Fruit fly (Drosophila melanogaster): ENCODE data around the gene COX8.

The COX8 gene

dm6 chr3L:21568848-21569372, 29.7 kb upstream of the COX8 start, which contains the start of the genes CRIF and SMC5 (continued):
- no peak for TF ChIP-seq mirr (GFP tag; optimal IDR thresholded peaks at IDR 0.05)
- peak; percentile 79 for TF ChIP-seq CG12659 (GFP tag; optimal IDR thresholded peaks at IDR 0.05)
- no peak for TF ChIP-seq lab (GFP tag; optimal IDR thresholded peaks at IDR 0.05)
- TF ChIP-seq stc (GFP tag; IDR thresholded peaks at IDR 0.05): peak; percentile 26; the same call in 1 of the 2 replicates
- no peak for TF ChIP-seq Dip2 (GFP tag; IDR thresholded peaks at IDR 0.05)
- peak; percentile 44; the same call in 1 of the 2 replicates for TF ChIP-seq E2f1 (GFP tag; IDR thresholded peaks at IDR 0.05)
- no peak for TF ChIP-seq CG11695 (GFP tag; IDR thresholded peaks at IDR 0.05)
- peak; percentile 31 for TF ChIP-seq D19B (GFP tag; optimal IDR thresholded peaks at IDR 0.05)
- peak; percentile 78 for TF ChIP-seq HLH54F (GFP tag; optimal IDR thresholded peaks at IDR 0.05)
- TF ChIP-seq grn (GFP tag; optimal IDR thresholded peaks at IDR 0.05): no peak
- no peak for TF ChIP-seq CG9727 (GFP tag; optimal IDR thresholded peaks at IDR 0.05)
- no peak for TF ChIP-seq sd (tag; optimal IDR thresholded peaks at IDR 0.05)
- no peak for TF ChIP-seq luna (GFP tag; optimal IDR thresholded peaks at IDR 0.05)
- TF ChIP-seq gcm (GFP tag; optimal IDR thresholded peaks at IDR 0.05): peak; percentile 84
- no peak for TF ChIP-seq Vsx1 (GFP tag; optimal IDR thresholded peaks at IDR 0.05)
- no peak for TF ChIP-seq Gsc (GFP tag; IDR thresholded peaks at IDR 0.05)
- TF ChIP-seq CG1792 (GFP tag; optimal IDR thresholded peaks at IDR 0.05): no peak
- TF ChIP-seq sens (GFP tag): peak; percentile 97
- peak; percentile 15 for TF ChIP-seq Spps (tag; optimal IDR thresholded peaks at IDR 0.05)
- no peak for TF ChIP-seq unc-4 (GFP tag; IDR thresholded peaks at IDR 0.05; ENCODE audit: partially characterized antibody)
- no peak; the same call in 1 of the 2 replicates for TF ChIP-seq CG32767 (GFP tag; IDR thresholded peaks at IDR 0.05)
- no peak for TF ChIP-seq nau (GFP tag; optimal IDR thresholded peaks at IDR 0.05)
- TF ChIP-seq CG10565 (GFP tag; optimal IDR thresholded peaks at IDR 0.05): no peak
- TF ChIP-seq wek (GFP tag; optimal IDR thresholded peaks at IDR 0.05): peak; percentile 94
- TF ChIP-seq CG3838 (GFP tag; optimal IDR thresholded peaks at IDR 0.05): no peak
- no peak for TF ChIP-seq CG1233 (GFP tag; optimal IDR thresholded peaks at IDR 0.05)
- peak; percentile 67 for TF ChIP-seq CG15696 (tag; optimal IDR thresholded peaks at IDR 0.05)
- TF ChIP-seq lola (GFP tag; optimal IDR thresholded peaks at IDR 0.05): peak in 1 of 3 experiments; percentile 72
- TF ChIP-seq CG8388 (GFP tag; optimal IDR thresholded peaks at IDR 0.05): peak; percentile 46
- TF ChIP-seq inv (GFP tag; IDR thresholded peaks at IDR 0.05; ENCODE audit: partially characterized antibody): no peak
- no peak for TF ChIP-seq CG7556 (GFP tag; optimal IDR thresholded peaks at IDR 0.05)
- peak; percentile 49; the same call in 1 of the 2 replicates for TF ChIP-seq chm (GFP tag; IDR thresholded peaks at IDR 0.05)
- TF ChIP-seq CG33557 (GFP tag; optimal IDR thresholded peaks at IDR 0.05): peak; percentile 61
- TF ChIP-seq gem (tag; optimal IDR thresholded peaks at IDR 0.05): peak; percentile 82
- peak; percentile 75 for TF ChIP-seq slbo (GFP tag; IDR thresholded peaks at IDR 0.05)
- TF ChIP-seq ci (GFP tag; IDR thresholded peaks at IDR 0.05): no peak
- peak; percentile 67 for TF ChIP-seq CG10147 (GFP tag; optimal IDR thresholded peaks at IDR 0.05)
- peak; percentile 71 for TF ChIP-seq Rfx (GFP tag; IDR thresholded peaks at IDR 0.05)
- peak; percentile 30 for TF ChIP-seq slou (GFP tag; optimal IDR thresholded peaks at IDR 0.05)
- peak; percentile 52 for TF ChIP-seq Fer2 (tag; optimal IDR thresholded peaks at IDR 0.05)
- no peak for TF ChIP-seq CG7839 (tag; optimal IDR thresholded peaks at IDR 0.05)
- no peak for TF ChIP-seq CrebB (tag; optimal IDR thresholded peaks at IDR 0.05)
- no peak for TF ChIP-seq yki (optimal IDR thresholded peaks at IDR 0.05)
- peak in 1 of 2 experiments; percentile 54 for TF ChIP-seq bsh (GFP tag; optimal IDR thresholded peaks at IDR 0.05)
- TF ChIP-seq knrl (GFP tag; IDR thresholded peaks at IDR 0.05; ENCODE audit: partially characterized antibody): peak; percentile 42; the same call in 1 of the 3 replicates
- no peak for TF ChIP-seq odd (GFP tag; optimal IDR thresholded peaks at IDR 0.05)
- TF ChIP-seq sug (tag; optimal IDR thresholded peaks at IDR 0.05): peak; percentile 76
- peak; percentile 61 for TF ChIP-seq E2f2 (GFP tag; IDR thresholded peaks at IDR 0.05)
- no peak; the same call in 1 of the 2 replicates for TF ChIP-seq Awh (GFP tag; IDR thresholded peaks at IDR 0.05)
- TF ChIP-seq al (GFP tag; IDR thresholded peaks at IDR 0.05): peak; percentile 32

Measured in whole organism, embryonic.